Worm (Caenorhabditis elegans): ENCODE results near the gene F44E7.3.

ce11 chrV:5769999-5770398, 1.7 kb upstream of the F44E7.3 start:
- TF ChIP-seq jun-1 (tag; optimal IDR thresholded peaks at IDR 0.05) (no peak), mdl-1 (tag; optimal IDR thresholded peaks at IDR 0.05) (no peak), ceh-82 (tag; optimal IDR thresholded peaks at IDR 0.05) (no peak), daf-19 (GFP tag; conservative IDR thresholded peaks at IDR 0.05) (no peak), nhr-25 (tag; optimal IDR thresholded peaks at IDR 0.05; ENCODE audit: borderline replicate concordance, insufficient read depth) (no peak)

All from whole organism, L4 larva.